Fruit fly (Drosophila melanogaster) whole organism, embryonic: ENCODE measurements around the gene Helz.

ENCODE experiments used
- Ada2b ChIP-seq: fragments of 200-800 bp; sonication (Bioruptor generic); IDR thresholded peaks from 2 replicates; pipeline ENCODE4 v1.3.6; 2022; ENCODE audit warnings: missing biosample characterization, missing genetic modification characterization
- Bteb2 ChIP-seq: fragments of 200-800 bp; sonication (Bioruptor generic); optimal IDR thresholded peaks from 2 replicates; lab custom pipeline; 2016; ENCODE audit warnings: missing biosample characterization, missing genetic modification characterization
- CG10654 ChIP-seq: fragments of 200-800 bp; sonication (Bioruptor generic); optimal IDR thresholded peaks from 2 replicates; lab custom pipeline; 2016; ENCODE audit warnings: missing biosample characterization, missing genetic modification characterization
- CG11247 ChIP-seq: fragments of 200-800 bp; sonication (Bioruptor generic); IDR thresholded peaks from 2 replicates; pipeline ENCODE4 v1.3.6; 2022; ENCODE audit warnings: missing biosample characterization, missing genetic modification characterization
- CG12104 ChIP-seq: fragments of 200-800 bp; sonication (Bioruptor generic); optimal IDR thresholded peaks from 3 replicates; lab custom pipeline; 2016; ENCODE audit warnings: missing biosample characterization, missing genetic modification characterization
- CG15514 ChIP-seq: fragments of 200-800 bp; sonication (Bioruptor generic); optimal IDR thresholded peaks from 3 replicates; lab custom pipeline; 2017; ENCODE audit warnings: missing biosample characterization, missing genetic modification characterization, mild to moderate bottlenecking, moderate library complexity, missing genetic modification reagents
- CG16813 ChIP-seq: fragments of 200-800 bp; sonication (Bioruptor generic); IDR thresholded peaks from 3 replicates; pipeline ENCODE4 v1.3.6; 2022; ENCODE audit warnings: missing biosample characterization, missing genetic modification characterization; ENCODE audit not compliant: partially characterized antibody
- CG18011 ChIP-seq: fragments of 200-800 bp; sonication (Bioruptor generic); optimal IDR thresholded peaks from 2 replicates; lab custom pipeline; 2017; ENCODE audit warnings: missing biosample characterization, missing genetic modification characterization, mild to moderate bottlenecking, moderate library complexity, missing genotype
- CG34224 ChIP-seq: fragments of 200-800 bp; sonication (Bioruptor generic); IDR thresholded peaks from 3 replicates; pipeline ENCODE4 v1.3.6; 2022; ENCODE audit warnings: missing biosample characterization, missing genetic modification characterization; ENCODE audit not compliant: partially characterized antibody
- CG3995 ChIP-seq: fragments of 200-800 bp; sonication (Bioruptor generic); optimal IDR thresholded peaks from 3 replicates; lab custom pipeline; 2016; ENCODE audit warnings: missing biosample characterization, missing genetic modification characterization
- CG4404 ChIP-seq: fragments of 200-800 bp; sonication (Bioruptor generic); IDR thresholded peaks from 2 replicates; pipeline ENCODE4 v1.3.6; 2022; ENCODE audit warnings: missing biosample characterization, missing genetic modification characterization
- CG6791 ChIP-seq: fragments of 200-800 bp; sonication (Bioruptor generic); IDR thresholded peaks from 3 replicates; pipeline ENCODE4 v1.3.6; 2022; ENCODE audit warnings: missing biosample characterization, missing genetic modification characterization; ENCODE audit not compliant: partially characterized antibody
- CG7372 ChIP-seq: fragments of 200-800 bp; sonication (Bioruptor generic); IDR thresholded peaks from 2 replicates; pipeline ENCODE4 v1.3.6; 2022; ENCODE audit warnings: missing biosample characterization, missing genetic modification characterization
- CG8089 ChIP-seq: fragments of 200-800 bp; sonication (Bioruptor generic); optimal IDR thresholded peaks from 3 replicates; lab custom pipeline; 2016; ENCODE audit warnings: missing biosample characterization, missing genetic modification characterization
- CG8388 ChIP-seq: fragments of 200-800 bp; sonication (Bioruptor generic); optimal IDR thresholded peaks from 2 replicates; lab custom pipeline; 2019; ENCODE audit warnings: missing biosample characterization, mild to moderate bottlenecking, missing genetic modification characterization, moderate library complexity
- CG8478 ChIP-seq: fragments of >200 bp; optimal IDR thresholded peaks from 2 replicates; lab custom pipeline; 2018
- CG8765 ChIP-seq: fragments of 200-800 bp; sonication (Bioruptor generic); IDR thresholded peaks from 2 replicates; pipeline ENCODE4 v1.3.6; 2022; ENCODE audit warnings: missing biosample characterization, missing genetic modification characterization
- CG8944 ChIP-seq: fragments of 200-800 bp; sonication (Bioruptor generic); optimal IDR thresholded peaks from 3 replicates; lab custom pipeline; 2016; ENCODE audit warnings: missing biosample characterization, missing genetic modification characterization
- D19B ChIP-seq: fragments of 200-800 bp; sonication (Bioruptor generic); optimal IDR thresholded peaks from 2 replicates; lab custom pipeline; 2017; ENCODE audit warnings: missing biosample characterization, mild to moderate bottlenecking, missing genetic modification characterization
- Dek ChIP-seq: fragments of 200-800 bp; sonication (Bioruptor generic); optimal IDR thresholded peaks from 3 replicates; lab custom pipeline; 2019; ENCODE audit warnings: missing biosample characterization, mild to moderate bottlenecking, missing genetic modification characterization, moderate library complexity
- Dll ChIP-seq: fragments of 200-800 bp; sonication (Bioruptor generic); IDR thresholded peaks from 4 replicates; pipeline ENCODE4 v1.3.6; 2022; ENCODE audit warnings: missing biosample characterization, missing genetic modification characterization; ENCODE audit not compliant: partially characterized antibody
- Doc3 ChIP-seq: fragments of 200-800 bp; sonication (Bioruptor generic); IDR thresholded peaks from 3 replicates; pipeline ENCODE4 v1.3.6; 2022; ENCODE audit warnings: missing biosample characterization, missing genetic modification characterization; ENCODE audit not compliant: partially characterized antibody
- E2f2 ChIP-seq: fragments of 200-800 bp; sonication (Bioruptor generic); IDR thresholded peaks from 2 replicates; pipeline ENCODE4 v1.3.6; 2022; ENCODE audit warnings: missing biosample characterization, missing genetic modification characterization
- ERR ChIP-seq: fragments of 200-800 bp; sonication (Bioruptor generic); optimal IDR thresholded peaks from 2 replicates; lab custom pipeline; 2016; ENCODE audit warnings: missing biosample characterization, missing genetic modification characterization
- Eip74EF ChIP-seq, 2 experiments: fragments of 200-800 bp in 1 of 2; fragments of >200 bp in 1 of 2; sonication (Bioruptor generic) in 1 of 2; optimal IDR thresholded peaks; 2 replicates each; lab custom pipeline; 2017 to 2019; ENCODE audit warnings: missing biosample characterization in 2 of 2, missing genetic modification characterization in 2 of 2, mild to moderate bottlenecking in 1 of 2, moderate library complexity in 1 of 2
- Ets97D ChIP-seq: fragments of 200-800 bp; sonication (Bioruptor generic); optimal IDR thresholded peaks from 3 replicates; lab custom pipeline; 2016; ENCODE audit warnings: missing biosample characterization, missing genetic modification characterization
- Gsc ChIP-seq: fragments of 200-800 bp; sonication (Bioruptor generic); IDR thresholded peaks from 2 replicates; pipeline ENCODE4 v1.3.6; 2022; ENCODE audit warnings: missing biosample characterization, missing genetic modification characterization
- MTF-1 ChIP-seq: fragments of 200-800 bp; sonication (Bioruptor generic); optimal IDR thresholded peaks from 2 replicates; lab custom pipeline; 2018; ENCODE audit warnings: missing biosample characterization, mild to moderate bottlenecking, missing genetic modification characterization, borderline replicate concordance
- Max ChIP-seq: fragments of 200-800 bp; sonication (Bioruptor generic); optimal IDR thresholded peaks from 2 replicates; lab custom pipeline; 2016; ENCODE audit warnings: missing biosample characterization, mild to moderate bottlenecking, missing genetic modification characterization
- Med ChIP-seq: fragments of 200-800 bp; sonication (Bioruptor generic); peaks from one replicate; lab custom pipeline; 2016; ENCODE audit warnings: missing biosample characterization, missing genetic modification characterization, mild to moderate bottlenecking, inconsistent platforms, moderate library complexity
- NFAT ChIP-seq: fragments of 200-800 bp; sonication (Bioruptor generic); IDR thresholded peaks from 2 replicates; pipeline ENCODE4 v1.3.6; 2022; ENCODE audit warnings: missing biosample characterization, missing genetic modification characterization
- Sin3A ChIP-seq: fragments of >200 bp; optimal IDR thresholded peaks from 2 replicates; lab custom pipeline; 2018
- caup ChIP-seq: fragments of 200-800 bp; sonication (Bioruptor generic); optimal IDR thresholded peaks from 3 replicates; lab custom pipeline; 2017; ENCODE audit warnings: missing biosample characterization, mild to moderate bottlenecking, missing genetic modification characterization, moderate library complexity; ENCODE audit not compliant: severe bottlenecking
- chn ChIP-seq: fragments of 200-800 bp; sonication (Bioruptor generic); optimal IDR thresholded peaks from 2 replicates; lab custom pipeline; 2016; ENCODE audit warnings: missing biosample characterization, missing genetic modification characterization
- dysf ChIP-seq: fragments of 200-800 bp; sonication (Bioruptor generic); IDR thresholded peaks from 3 replicates; pipeline ENCODE4 v1.3.6; 2022; ENCODE audit warnings: missing biosample characterization, missing genetic modification characterization
- emc ChIP-seq: fragments of 200-800 bp; sonication (Bioruptor generic); optimal IDR thresholded peaks from 2 replicates; lab custom pipeline; 2016; ENCODE audit warnings: missing biosample characterization, missing genetic modification characterization
- ems ChIP-seq: fragments of 200-800 bp; sonication (Bioruptor generic); optimal IDR thresholded peaks from 3 replicates; lab custom pipeline; 2016; ENCODE audit warnings: missing biosample characterization, missing genetic modification characterization
- org-1 ChIP-seq: fragments of 200-800 bp; sonication (Bioruptor generic); optimal IDR thresholded peaks from 2 replicates; lab custom pipeline; 2017; ENCODE audit warnings: missing biosample characterization, missing genetic modification characterization
- pan ChIP-seq, 4 experiments: fragments of >200 bp in 3 of 4; fragments of 200-800 bp in 1 of 4; sonication (Bioruptor generic) in 1 of 4; optimal IDR thresholded peaks in 3 of 4; IDR thresholded peaks in 1 of 4; 2 replicates each; pipeline versions ENCODE4 v1.3.6 to Lab custom; 2017 to 2022; ENCODE audit warnings: missing biosample characterization in 2 of 4, missing genetic modification characterization in 2 of 4, mixed read lengths in 1 of 4
- pho ChIP-seq: fragments of 200-800 bp; sonication (Bioruptor generic); optimal IDR thresholded peaks from 2 replicates; lab custom pipeline; 2016; ENCODE audit warnings: missing biosample characterization, missing genetic modification characterization
- pnt ChIP-seq: fragments of 200-800 bp; sonication (Bioruptor generic); optimal IDR thresholded peaks from 3 replicates; lab custom pipeline; 2016; ENCODE audit warnings: missing biosample characterization, missing genetic modification characterization
- tgo ChIP-seq: fragments of 200-800 bp; sonication (Bioruptor generic); IDR thresholded peaks from 3 replicates; pipeline ENCODE4 v1.3.6; 2022; ENCODE audit warnings: missing biosample characterization, missing genetic modification characterization
- ttk ChIP-seq: fragments of 200-800 bp; sonication (Bioruptor generic); IDR thresholded peaks from 2 replicates; pipeline ENCODE4 v2.1.2; 2022; ENCODE audit warnings: missing biosample characterization, missing genetic modification characterization
- unc-4 ChIP-seq: fragments of 200-800 bp; sonication (Bioruptor generic); IDR thresholded peaks from 2 replicates; pipeline ENCODE4 v1.3.6; 2022; ENCODE audit warnings: missing biosample characterization, missing genetic modification characterization; ENCODE audit not compliant: partially characterized antibody
- unpg ChIP-seq: fragments of 200-800 bp; sonication (Bioruptor generic); optimal IDR thresholded peaks from 3 replicates; lab custom pipeline; 2018; ENCODE audit warnings: missing biosample characterization, mild to moderate bottlenecking, missing genetic modification characterization, moderate library complexity
- zen2 ChIP-seq: fragments of 200-800 bp; sonication (Bioruptor generic); IDR thresholded peaks from 3 replicates; pipeline ENCODE4 v1.3.6; 2022; ENCODE audit warnings: missing biosample characterization, missing genetic modification characterization; ENCODE audit not compliant: partially characterized antibody
- zf30C ChIP-seq: fragments of 200-800 bp; sonication (Bioruptor generic); optimal IDR thresholded peaks from 3 replicates; lab custom pipeline; 2018; ENCODE audit warnings: missing biosample characterization, mild to moderate bottlenecking, missing genetic modification characterization

Gene Helz

DNA sequence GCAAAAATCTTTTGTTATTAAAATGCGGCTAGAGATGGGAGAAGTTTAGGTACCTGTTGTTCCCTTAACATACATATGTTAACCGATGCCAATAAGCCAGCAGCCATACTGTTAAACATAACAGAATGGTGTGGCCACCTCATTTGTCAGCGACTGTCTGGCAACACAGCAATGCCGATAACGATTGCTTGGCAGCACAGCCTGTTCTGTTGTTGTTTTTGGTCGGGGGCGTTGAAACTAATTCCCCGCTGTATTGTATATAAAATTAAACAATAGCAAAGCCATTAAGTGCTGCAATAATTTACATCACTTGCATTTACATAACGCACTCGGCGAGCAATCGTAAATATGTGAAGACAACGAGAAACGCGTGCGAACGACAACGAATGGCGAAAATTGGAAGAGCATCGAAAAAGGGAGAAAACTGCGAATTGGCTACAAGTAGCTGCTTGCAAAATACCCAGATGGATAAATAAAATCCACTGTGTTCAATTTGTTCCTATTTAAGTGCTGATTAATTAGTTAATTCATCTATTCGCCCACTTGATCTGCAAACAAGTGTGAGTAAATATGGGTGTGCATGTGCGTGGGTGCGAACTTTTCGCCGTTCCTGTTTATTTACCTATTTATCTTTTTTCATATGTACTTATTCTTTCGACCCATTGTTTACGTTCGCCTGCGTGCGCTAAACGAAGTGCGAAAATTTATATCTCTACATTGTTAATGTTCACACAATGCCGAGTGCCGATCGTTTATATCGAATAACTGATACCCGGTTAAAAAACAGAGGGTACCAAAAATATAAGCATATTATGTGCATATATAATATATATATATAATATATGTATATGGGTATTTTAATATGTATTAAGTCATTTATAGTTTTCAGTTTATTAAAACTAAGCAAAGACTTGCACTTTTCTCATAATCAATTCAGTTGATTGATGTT, 27.6 kb upstream of the Helz start, which contains the start of the genes Tsen34 and Mgat4a (continued):
- no peak for TF ChIP-seq CG8478 (lab: Kevin White, UChicago)
- no peak for TF ChIP-seq ERR (GFP tag; lab: Kevin White, UChicago)
- TF ChIP-seq E2f2 (GFP tag; lab: Robert Waterston, UW) = peak; percentile 37; the same call in 1 of the 2 replicates
- peak; percentile 41; the same call in 1 of the 3 replicates for TF ChIP-seq dysf (GFP tag; lab: Robert Waterston, UW)
- TF ChIP-seq chn = no peak
- TF ChIP-seq CG18011 = no peak
- TF ChIP-seq pnt = no peak
- TF ChIP-seq Dll = peak; percentile 61; the same call in 2 of the 4 replicates
- TF ChIP-seq caup (GFP tag; lab: Kevin White, UChicago) = peak; percentile 79
- TF ChIP-seq D19B (GFP tag; lab: Kevin White, UChicago) = peak; percentile 84
- TF ChIP-seq pan (optimal IDR thresholded peaks at IDR 0.05; lab: Kevin White, UChicago) = no peak
- TF ChIP-seq pan (GFP tag; optimal IDR thresholded peaks at IDR 0.05 in 1 of 2, IDR thresholded peaks at IDR 0.05 in 1 of 2) = peak in 1 of 2 experiments; percentile 24
- TF ChIP-seq CG8388 = peak; percentile 87
- TF ChIP-seq zen2 = no peak; the same call in 2 of the 3 replicates
- peak; percentile 52 for TF ChIP-seq Sin3A
- no peak for TF ChIP-seq ttk (GFP tag; lab: Robert Waterston, UW)
- TF ChIP-seq CG3995 (GFP tag; lab: Kevin White, UChicago) = peak; percentile 18
- TF ChIP-seq pho = peak; percentile 66
- TF ChIP-seq org-1 (GFP tag; lab: Kevin White, UChicago) = peak; percentile 46
- TF ChIP-seq CG8944 (GFP tag; lab: Kevin White, UChicago) = no peak
- TF ChIP-seq NFAT (GFP tag; lab: Robert Waterston, UW) = peak; percentile 65
- TF ChIP-seq unc-4 (GFP tag; lab: Robert Waterston, UW) = peak; percentile 66
- peak; percentile 74 for TF ChIP-seq CG11247
- TF ChIP-seq CG34224 = peak; percentile 46; the same call in 1 of the 3 replicates
- peak; percentile 50; the same call in 2 of the 3 replicates for TF ChIP-seq CG16813 (GFP tag; lab: Robert Waterston, UW)
- TF ChIP-seq CG4404 (GFP tag; lab: Robert Waterston, UW) = no peak
- peak; percentile 12 for TF ChIP-seq Bteb2 (GFP tag; lab: Kevin White, UChicago)
- 0 out of 2 replicates have a peak, but pooled peaks have one; percentile 15 for TF ChIP-seq CG7372 (GFP tag; lab: Robert Waterston, UW)
- peak; percentile 15 for TF ChIP-seq Ets97D (GFP tag; lab: Kevin White, UChicago)
- TF ChIP-seq Ada2b (GFP tag; lab: Robert Waterston, UW) = no peak; the same call in 1 of the 2 replicates
- peak; percentile 46 for TF ChIP-seq CG15514 (GFP tag; lab: Kevin White, UChicago)
- TF ChIP-seq CG12104 (GFP tag; lab: Kevin White, UChicago) = peak; percentile 33
- peak; percentile 3 for TF ChIP-seq CG8089 (GFP tag; lab: Kevin White, UChicago)
- no peak for TF ChIP-seq zf30C (GFP tag; lab: Kevin White, UChicago)
- TF ChIP-seq Med (GFP tag; lab: Kevin White, UChicago) = peak; percentile 96
- TF ChIP-seq Max = peak; percentile 53
- 0 out of 3 replicates have a peak, but pooled peaks have one; percentile 22 for TF ChIP-seq tgo (GFP tag; lab: Robert Waterston, UW)
- TF ChIP-seq Eip74EF (GFP tag; optimal IDR thresholded peaks at IDR 0.05; lab: Kevin White, UChicago) = no peak
- no peak for TF ChIP-seq Gsc (GFP tag; lab: Robert Waterston, UW)
- peak; percentile 2 for TF ChIP-seq Dek
- TF ChIP-seq Doc3 (GFP tag; lab: Robert Waterston, UW) = peak; percentile 33; the same call in 1 of the 3 replicates
- TF ChIP-seq CG6791 = peak; percentile 74
- no peak for TF ChIP-seq unpg (GFP tag; lab: Kevin White, UChicago)
- no peak for TF ChIP-seq ems (GFP tag; lab: Kevin White, UChicago)
- no peak for TF ChIP-seq CG10654
- TF ChIP-seq CG8765 = no peak
- peak; percentile 50 for TF ChIP-seq MTF-1 (GFP tag; lab: Kevin White, UChicago)
- TF ChIP-seq emc (GFP tag; lab: Kevin White, UChicago) = peak; percentile 14
